Worm (Caenorhabditis elegans) whole organism, L4 larva: ENCODE data around the gene mrpl-48.

Experiments
- F49E8.2 ChIP-seq: sonication (generic microtip); optimal IDR thresholded peaks from 2 replicates; lab custom pipeline; 2016; ENCODE audit warnings: missing compliant biosample characterization, mild to moderate bottlenecking, missing genetic modification characterization, borderline replicate concordance
- R02D3.7 ChIP-seq: fragments of 150-350 bp; sonication (generic microtip); optimal IDR thresholded peaks from 3 replicates; lab custom pipeline; 2014; ENCODE audit warnings: missing biosample characterization, missing genetic modification characterization
- aha-1 ChIP-seq: fragments of 150-350 bp; peaks from one replicate; lab custom pipeline; 2014; ENCODE audit warnings: missing biosample characterization, missing genetic modification characterization
- daf-12 ChIP-seq: fragments of 150-350 bp; optimal IDR thresholded peaks from 2 replicates; lab custom pipeline; 2014; ENCODE audit warnings: missing biosample characterization, missing genetic modification reagents, missing genetic modification characterization
- daf-8 ChIP-seq: fragments of 200-800 bp; sonication (Bioruptor generic); IDR thresholded peaks from 2 replicates; pipeline ENCODE4 v1.3.6; 2022; ENCODE audit warnings: missing genetic modification characterization, missing compliant biosample characterization
- dmd-6 ChIP-seq: fragments of 200-800 bp; sonication (Bioruptor generic); IDR thresholded peaks from 2 replicates; pipeline ENCODE4 v1.3.6; 2022; ENCODE audit warnings: missing genetic modification reagents, missing genetic modification characterization, missing compliant biosample characterization
- fkh-10 ChIP-seq: fragments of 150-350 bp; optimal IDR thresholded peaks from 2 replicates; lab custom pipeline; 2014; ENCODE audit warnings: missing biosample characterization, missing genetic modification reagents, missing genetic modification characterization
- nhr-48 ChIP-seq: sonication (generic microtip); optimal IDR thresholded peaks from 2 replicates; lab custom pipeline; 2016; ENCODE audit warnings: mild to moderate bottlenecking, missing genetic modification characterization, missing compliant biosample characterization
- tag-97 ChIP-seq: fragments of 200-800 bp; sonication (Bioruptor generic); IDR thresholded peaks from 2 replicates; pipeline ENCODE4 v1.3.6; 2022; ENCODE audit warnings: missing genetic modification characterization, missing compliant biosample characterization
- unc-39 ChIP-seq: sonication (generic microtip); optimal IDR thresholded peaks from 2 replicates; lab custom pipeline; 2017; ENCODE audit warnings: missing biosample characterization, missing genetic modification characterization
- unc-62 ChIP-seq, 3 experiments: fragments of 150-350 bp in 1 of 3; sonication (generic microtip); optimal IDR thresholded peaks in 2 of 3; peaks in 1 of 3; 1 replicate in 1 of 3; 2 replicates in 2 of 3; lab custom pipeline; 2014 to 2017; ENCODE audit warnings: missing biosample characterization in 3 of 3, missing genetic modification characterization in 3 of 3, missing genetic modification reagents in 3 of 3, missing genotype in 1 of 3
- zip-2 ChIP-seq: fragments of 150-350 bp; optimal IDR thresholded peaks from 2 replicates; lab custom pipeline; 2014; ENCODE audit warnings: missing biosample characterization, missing genetic modification characterization
- ztf-11 ChIP-seq: fragments of 150-350 bp; optimal IDR thresholded peaks from 2 replicates; lab custom pipeline; 2014; ENCODE audit warnings: missing biosample characterization, missing genetic modification characterization

- TF ChIP-seq fkh-10 (GFP tag; lab: Kevin White, UChicago) (no peak), dmd-6 (GFP tag; lab: Robert Waterston, UW) (no peak), unc-39 (tag; lab: Kevin White, UChicago) (no peak), unc-62 (GFP tag; optimal IDR thresholded peaks at IDR 0.05 in 1 of 2; lab: Kevin White, UChicago) (no peak), unc-62 (tag; optimal IDR thresholded peaks at IDR 0.05; lab: Kevin White, UChicago) (no peak), zip-2 (tag; lab: Kevin White, UChicago) (no peak), ztf-11 (tag; lab: Kevin White, UChicago) (no peak), daf-8 (no peak), daf-12 (no peak), aha-1 (no peak), tag-97 (no peak), nhr-48 (tag; lab: Kevin White, UChicago) (no peak), F49E8.2 (tag; lab: Kevin White, UChicago) (no peak), R02D3.7 (tag; lab: Kevin White, UChicago) (no peak)
Measured at ce11 chrV:5584833-5585232, 8.7 kb upstream of the mrpl-48 start, which contains the start of gene CD4.11.
